Fruit fly (Drosophila melanogaster): ENCODE measurements around the gene Hsp70Ab.

The Hsp70Ab gene

DNA sequence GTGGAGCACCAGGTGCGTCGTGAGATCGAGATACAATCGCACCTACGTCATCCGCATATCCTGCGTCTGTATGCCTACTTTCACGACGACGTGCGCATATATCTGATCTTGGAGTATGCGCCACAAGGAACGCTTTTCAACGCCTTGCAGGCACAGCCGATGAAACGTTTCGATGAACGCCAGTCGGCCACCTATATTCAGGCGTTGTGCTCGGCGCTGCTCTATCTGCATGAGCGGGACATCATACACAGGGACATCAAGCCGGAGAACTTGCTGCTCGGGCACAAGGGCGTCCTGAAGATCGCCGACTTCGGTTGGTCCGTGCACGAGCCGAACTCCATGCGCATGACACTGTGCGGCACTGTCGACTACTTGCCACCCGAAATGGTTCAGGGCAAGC is 5.7 kb downstream of the Hsp70Ab start:
- TF ChIP-seq CG11617 (GFP tag; optimal IDR thresholded peaks at IDR 0.05) (no peak), pad (GFP tag; optimal IDR thresholded peaks at IDR 0.05) (no peak), Mnt (GFP tag; optimal IDR thresholded peaks at IDR 0.05) (no peak), CG1620 (GFP tag; optimal IDR thresholded peaks at IDR 0.05) (no peak), tj (GFP tag; optimal IDR thresholded peaks at IDR 0.05) (no peak), Crg-1 (GFP tag; optimal IDR thresholded peaks at IDR 0.05) (no peak), CG12768 (GFP tag; optimal IDR thresholded peaks at IDR 0.05) (no peak), CG7101 (tag; optimal IDR thresholded peaks at IDR 0.05) (no peak), CG14711 (tag; optimal IDR thresholded peaks at IDR 0.05) (no peak), Clk (GFP tag; optimal IDR thresholded peaks at IDR 0.05) (no peak), Hr96 (GFP tag; optimal IDR thresholded peaks at IDR 0.05) (no peak), CG5204 (GFP tag; optimal IDR thresholded peaks at IDR 0.05) (no peak)

dm6 chr3R:11967262-11968029 is 9.1 kb downstream of the Hsp70Ab start, which contains the start of the genes CG12213 and GC1:
Gene CG12213, minus strand, starts transcription at chr3R:11967691.
Gene GC1, plus strand, starts transcription at chr3R:11967708.
- TF ChIP-seq CG7045 (GFP tag; optimal IDR thresholded peaks at IDR 0.05) (no peak), pad (GFP tag; optimal IDR thresholded peaks at IDR 0.05) (no peak), CG12768 (GFP tag; optimal IDR thresholded peaks at IDR 0.05) (no peak), tj (GFP tag; optimal IDR thresholded peaks at IDR 0.05) (no peak), Crg-1 (GFP tag; optimal IDR thresholded peaks at IDR 0.05) (no peak), toe (GFP tag; optimal IDR thresholded peaks at IDR 0.05) (peak; percentile 62), cic (GFP tag; optimal IDR thresholded peaks at IDR 0.05) (no peak), cnc (optimal IDR thresholded peaks at IDR 0.05) (no peak), Clk (GFP tag; optimal IDR thresholded peaks at IDR 0.05) (no peak), Mnt (GFP tag; optimal IDR thresholded peaks at IDR 0.05) (peak; percentile 24), kay (GFP tag; ENCODE audit: borderline replicate concordance) (no peak), CG14711 (tag; optimal IDR thresholded peaks at IDR 0.05) (peak; percentile 30), bab1 (GFP tag; optimal IDR thresholded peaks at IDR 0.05) (peak; percentile 56), CG7101 (tag; optimal IDR thresholded peaks at IDR 0.05) (peak; percentile 39), CG5204 (GFP tag; optimal IDR thresholded peaks at IDR 0.05) (peak; percentile 53), CG1620 (GFP tag; optimal IDR thresholded peaks at IDR 0.05) (peak; percentile 32), CG33017 (tag; optimal IDR thresholded peaks at IDR 0.05) (no peak), Hr96 (GFP tag; optimal IDR thresholded peaks at IDR 0.05) (peak; percentile 7), ovo (GFP tag; optimal IDR thresholded peaks at IDR 0.05) (no peak), CG11617 (GFP tag; optimal IDR thresholded peaks at IDR 0.05) (peak; percentile 46)

dm6 chr3R:11968030-11968753 is 9.9 kb downstream of the Hsp70Ab start:
- TF ChIP-seq tj (GFP tag; optimal IDR thresholded peaks at IDR 0.05) (peak; percentile 69), ovo (GFP tag; optimal IDR thresholded peaks at IDR 0.05) (peak; percentile 83), CG7101 (tag; optimal IDR thresholded peaks at IDR 0.05) (no peak), CG12768 (GFP tag; optimal IDR thresholded peaks at IDR 0.05) (peak; percentile 28), cic (GFP tag; optimal IDR thresholded peaks at IDR 0.05) (peak; percentile 52), Mnt (GFP tag; optimal IDR thresholded peaks at IDR 0.05) (peak; percentile 8), CG7045 (GFP tag; optimal IDR thresholded peaks at IDR 0.05) (no peak)

- TF ChIP-seq kay (GFP tag; ENCODE audit: borderline replicate concordance): no peak
- TF ChIP-seq Hr96 (GFP tag; optimal IDR thresholded peaks at IDR 0.05): peak; percentile 25
- TF ChIP-seq tj (GFP tag; optimal IDR thresholded peaks at IDR 0.05): no peak
- peak; percentile 29 for TF ChIP-seq CG11617 (GFP tag; optimal IDR thresholded peaks at IDR 0.05)
- no peak for TF ChIP-seq Clk (GFP tag; optimal IDR thresholded peaks at IDR 0.05)
- peak; percentile 38 for TF ChIP-seq cic (GFP tag; optimal IDR thresholded peaks at IDR 0.05)
- TF ChIP-seq CG14711 (tag; optimal IDR thresholded peaks at IDR 0.05): peak; percentile 17
- TF ChIP-seq pad (GFP tag; optimal IDR thresholded peaks at IDR 0.05): no peak
- TF ChIP-seq bab1 (GFP tag; optimal IDR thresholded peaks at IDR 0.05): no peak
- TF ChIP-seq cnc (optimal IDR thresholded peaks at IDR 0.05): no peak
- TF ChIP-seq toe (GFP tag; optimal IDR thresholded peaks at IDR 0.05): peak; percentile 6
- peak; percentile 48 for TF ChIP-seq CG7101 (tag; optimal IDR thresholded peaks at IDR 0.05)
- peak; percentile 46 for TF ChIP-seq CG33017 (tag; optimal IDR thresholded peaks at IDR 0.05)
- TF ChIP-seq CG1620 (GFP tag; optimal IDR thresholded peaks at IDR 0.05): no peak
- TF ChIP-seq ovo (GFP tag; optimal IDR thresholded peaks at IDR 0.05): no peak
- peak; percentile 15 for TF ChIP-seq CG7045 (GFP tag; optimal IDR thresholded peaks at IDR 0.05)
- TF ChIP-seq CG12768 (GFP tag; optimal IDR thresholded peaks at IDR 0.05): peak; percentile 8
- TF ChIP-seq CG5204 (GFP tag; optimal IDR thresholded peaks at IDR 0.05): peak; percentile 3
- no peak for TF ChIP-seq Mnt (GFP tag; optimal IDR thresholded peaks at IDR 0.05)
- no peak for TF ChIP-seq Crg-1 (GFP tag; optimal IDR thresholded peaks at IDR 0.05)
Observed at dm6 chr3R:11969217-11969616, 10.9 kb downstream of the Hsp70Ab start.

- no peak for TF ChIP-seq Clk (GFP tag; optimal IDR thresholded peaks at IDR 0.05)
- TF ChIP-seq Hr96 (GFP tag; optimal IDR thresholded peaks at IDR 0.05): no peak
- no peak for TF ChIP-seq CG12768 (GFP tag; optimal IDR thresholded peaks at IDR 0.05)
- TF ChIP-seq pad (GFP tag; optimal IDR thresholded peaks at IDR 0.05): no peak
- no peak for TF ChIP-seq CG5204 (GFP tag; optimal IDR thresholded peaks at IDR 0.05)
- no peak for TF ChIP-seq CG33017 (tag; optimal IDR thresholded peaks at IDR 0.05)
- TF ChIP-seq CG7045 (GFP tag; optimal IDR thresholded peaks at IDR 0.05): no peak
- TF ChIP-seq ovo (GFP tag; optimal IDR thresholded peaks at IDR 0.05): no peak
- no peak for TF ChIP-seq cic (GFP tag; optimal IDR thresholded peaks at IDR 0.05)
- no peak for TF ChIP-seq tj (GFP tag; optimal IDR thresholded peaks at IDR 0.05)
- no peak for TF ChIP-seq kay (GFP tag; ENCODE audit: borderline replicate concordance)
- no peak for TF ChIP-seq CG7101 (tag; optimal IDR thresholded peaks at IDR 0.05)
- TF ChIP-seq CG11617 (GFP tag; optimal IDR thresholded peaks at IDR 0.05): no peak
Observed at dm6 chr3R:11971394-11971793, 13.1 kb downstream of the Hsp70Ab start, which contains the start of gene GC2. Gene GC2, plus strand, starts transcription at chr3R:11971694.

Data from whole organism, adult.